Fruit fly (Drosophila melanogaster) whole organism, prepupa: ENCODE data around the gene Eno.
A peak's percentile ranks its signal among the peaks of the same experiment; 100 is the strongest.

ENCODE experiments used
- CG10631 ChIP-seq: fragments of 200-800 bp; sonication (Bioruptor generic); optimal IDR thresholded peaks from 2 replicates; lab custom pipeline; 2016; ENCODE audit warnings: missing biosample characterization, missing genetic modification characterization
- CG10669 ChIP-seq: fragments of 200-800 bp; sonication (Bioruptor generic); optimal IDR thresholded peaks from 3 replicates; lab custom pipeline; 2018; ENCODE audit warnings: missing biosample characterization, mild to moderate bottlenecking, missing genetic modification characterization, moderate library complexity
- CG11762 ChIP-seq: fragments of 200-800 bp; sonication (Bioruptor generic); optimal IDR thresholded peaks from 3 replicates; lab custom pipeline; 2016; ENCODE audit warnings: missing biosample characterization, missing genetic modification characterization; ENCODE audit not compliant: insufficient read depth
- CG11902 ChIP-seq: fragments of 200-800 bp; sonication (Bioruptor generic); optimal IDR thresholded peaks from 3 replicates; lab custom pipeline; 2016; ENCODE audit warnings: missing biosample characterization, missing genetic modification characterization
- CG15336 ChIP-seq: fragments of 200-800 bp; sonication (Bioruptor generic); IDR thresholded peaks from 2 replicates; pipeline ENCODE4 v1.3.6; 2022; ENCODE audit warnings: missing biosample characterization, missing genetic modification characterization
- CG1621 ChIP-seq: fragments of 200-800 bp; sonication (Bioruptor generic); optimal IDR thresholded peaks from 3 replicates; lab custom pipeline; 2018; ENCODE audit warnings: missing biosample characterization, mild to moderate bottlenecking, missing genetic modification characterization
- CG3032 ChIP-seq: fragments of 200-800 bp; optimal IDR thresholded peaks from 2 replicates; lab custom pipeline; 2019; ENCODE audit warnings: missing biosample characterization, mild to moderate bottlenecking, missing genetic modification characterization, moderate library complexity
- CG31627 ChIP-seq: fragments of 200-800 bp; sonication (Bioruptor generic); optimal IDR thresholded peaks from 3 replicates; lab custom pipeline; 2016; ENCODE audit warnings: missing biosample characterization, missing genetic modification characterization
- CG32006 ChIP-seq: fragments of 200-800 bp; sonication (Bioruptor generic); optimal IDR thresholded peaks from 3 replicates; lab custom pipeline; 2017; ENCODE audit warnings: missing biosample characterization, mild to moderate bottlenecking, missing genetic modification characterization
- CG34406 ChIP-seq: fragments of 200-800 bp; sonication (Bioruptor generic); optimal IDR thresholded peaks from 3 replicates; lab custom pipeline; 2016; ENCODE audit warnings: missing biosample characterization, missing genetic modification characterization
- CG3919 ChIP-seq: fragments of 200-800 bp; sonication (Bioruptor generic); optimal IDR thresholded peaks from 3 replicates; lab custom pipeline; 2016; ENCODE audit warnings: missing biosample characterization, missing genetic modification characterization
- CG4318 ChIP-seq: fragments of 200-800 bp; sonication (Bioruptor generic); optimal IDR thresholded peaks from 3 replicates; lab custom pipeline; 2017; ENCODE audit warnings: missing biosample characterization, mild to moderate bottlenecking, missing genetic modification characterization
- CG6163 ChIP-seq: fragments of 200-800 bp; sonication (Bioruptor generic); IDR thresholded peaks from 3 replicates; pipeline ENCODE4 v1.3.6; 2022; ENCODE audit warnings: missing biosample characterization, missing genetic modification characterization
- CG6792 ChIP-seq: fragments of 200-800 bp; sonication (Bioruptor generic); optimal IDR thresholded peaks from 3 replicates; lab custom pipeline; 2016; ENCODE audit warnings: missing biosample characterization, missing genetic modification characterization
- CG6808 ChIP-seq: fragments of 200-800 bp; sonication (Bioruptor generic); optimal IDR thresholded peaks from 3 replicates; lab custom pipeline; 2017; ENCODE audit warnings: missing biosample characterization, missing genetic modification characterization, mild to moderate bottlenecking, moderate library complexity, missing genetic modification reagents
- CG6854 ChIP-seq: fragments of 200-800 bp; sonication (Bioruptor generic); optimal IDR thresholded peaks from 2 replicates; lab custom pipeline; 2017; ENCODE audit warnings: missing biosample characterization, mild to moderate bottlenecking, missing genetic modification characterization
- CG8119 ChIP-seq: fragments of 200-800 bp; sonication (Bioruptor generic); IDR thresholded peaks from 3 replicates; pipeline ENCODE4 v1.3.6; 2022; ENCODE audit warnings: missing biosample characterization, missing genetic modification characterization
- CG8319 ChIP-seq: fragments of 200-800 bp; sonication (Bioruptor generic); optimal IDR thresholded peaks from 3 replicates; lab custom pipeline; 2016; ENCODE audit warnings: missing biosample characterization, missing genetic modification characterization
- CG9139 ChIP-seq: fragments of 200-800 bp; sonication (Bioruptor generic); optimal IDR thresholded peaks from 3 replicates; lab custom pipeline; 2017; ENCODE audit warnings: missing biosample characterization, mild to moderate bottlenecking, missing genetic modification characterization
- Eip75B ChIP-seq: fragments of 200-800 bp; sonication (Bioruptor generic); optimal IDR thresholded peaks from 3 replicates; lab custom pipeline; 2016; ENCODE audit warnings: missing biosample characterization, missing genetic modification characterization
- Eip78C ChIP-seq: fragments of 200-800 bp; sonication (Bioruptor generic); peaks from one replicate; lab custom pipeline; 2016; ENCODE audit warnings: missing biosample characterization, missing genetic modification characterization
- Eip93F ChIP-seq: fragments of 200-800 bp; sonication (Bioruptor generic); optimal IDR thresholded peaks from 2 replicates; lab custom pipeline; 2016; ENCODE audit warnings: missing biosample characterization, mild to moderate bottlenecking, missing genetic modification characterization
- Ets21C ChIP-seq: fragments of 200-800 bp; sonication (Bioruptor generic); optimal IDR thresholded peaks from 3 replicates; lab custom pipeline; 2016; ENCODE audit warnings: missing biosample characterization, missing genetic modification characterization
- Ets96B ChIP-seq: fragments of 200-800 bp; optimal IDR thresholded peaks from 2 replicates; lab custom pipeline; 2019; ENCODE audit warnings: missing biosample characterization, mild to moderate bottlenecking, missing genetic modification characterization, moderate library complexity
- Gug ChIP-seq: fragments of 200-800 bp; sonication (Bioruptor generic); IDR thresholded peaks from 2 replicates; pipeline ENCODE4 v1.3.6; 2022; ENCODE audit warnings: missing biosample characterization, missing genetic modification characterization
- Hr38 ChIP-seq: sonication (Bioruptor generic); optimal IDR thresholded peaks from 2 replicates; lab custom pipeline; 2016; ENCODE audit warnings: missing biosample characterization, missing genetic modification characterization
- Hr39 ChIP-seq: fragments of 200-800 bp; sonication (Bioruptor generic); optimal IDR thresholded peaks from 2 replicates; lab custom pipeline; 2016; ENCODE audit warnings: missing biosample characterization, missing genetic modification characterization
- Hr4 ChIP-seq: fragments of 200-800 bp; sonication (Bioruptor generic); optimal IDR thresholded peaks from 3 replicates; lab custom pipeline; 2016; ENCODE audit warnings: missing biosample characterization, missing genetic modification characterization
- Lpt ChIP-seq: fragments of 200-800 bp; sonication (Bioruptor generic); optimal IDR thresholded peaks from 3 replicates; lab custom pipeline; 2016; ENCODE audit warnings: missing biosample characterization, missing genetic modification characterization
- Met ChIP-seq: fragments of 200-800 bp; sonication (Bioruptor generic); optimal IDR thresholded peaks from 3 replicates; lab custom pipeline; 2016; ENCODE audit warnings: missing biosample characterization, missing genetic modification characterization
- OdsH ChIP-seq: fragments of 200-800 bp; sonication (Bioruptor generic); optimal IDR thresholded peaks from 3 replicates; lab custom pipeline; 2016; ENCODE audit warnings: missing biosample characterization, missing genetic modification characterization
- Sox14 ChIP-seq: fragments of 200-800 bp; sonication (Bioruptor generic); optimal IDR thresholded peaks from 3 replicates; lab custom pipeline; 2016; ENCODE audit warnings: missing biosample characterization, missing genetic modification characterization
- Sox15 ChIP-seq: fragments of 200-800 bp; sonication (Bioruptor generic); optimal IDR thresholded peaks from 3 replicates; lab custom pipeline; 2016; ENCODE audit warnings: missing biosample characterization, missing genetic modification characterization
- achi ChIP-seq: fragments of 200-800 bp; sonication (Bioruptor generic); optimal IDR thresholded peaks from 3 replicates; lab custom pipeline; 2016; ENCODE audit warnings: missing biosample characterization, missing genetic modification characterization
- acj6 ChIP-seq: fragments of 200-800 bp; sonication (Bioruptor generic); optimal IDR thresholded peaks from 3 replicates; lab custom pipeline; 2016; ENCODE audit warnings: missing biosample characterization, missing genetic modification characterization
- dac ChIP-seq: fragments of 200-800 bp; sonication (Bioruptor generic); optimal IDR thresholded peaks from 2 replicates; lab custom pipeline; 2017; ENCODE audit warnings: missing biosample characterization, mild to moderate bottlenecking, missing genetic modification characterization
- dsx ChIP-seq: fragments of 200-800 bp; optimal IDR thresholded peaks from 3 replicates; lab custom pipeline; 2019; ENCODE audit warnings: missing biosample characterization, mild to moderate bottlenecking, missing genetic modification characterization, moderate library complexity; ENCODE audit not compliant: poor library complexity, severe bottlenecking
- fd85E ChIP-seq: fragments of 200-800 bp; sonication (Bioruptor generic); optimal IDR thresholded peaks from 3 replicates; lab custom pipeline; 2016; ENCODE audit warnings: missing biosample characterization, missing genetic modification characterization
- fkh ChIP-seq: fragments of 200-800 bp; sonication (Bioruptor generic); optimal IDR thresholded peaks from 3 replicates; lab custom pipeline; 2017; ENCODE audit warnings: missing biosample characterization, mild to moderate bottlenecking, missing genetic modification characterization, moderate library complexity
- lz ChIP-seq: fragments of 200-800 bp; sonication (Bioruptor generic); optimal IDR thresholded peaks from 3 replicates; lab custom pipeline; 2016; ENCODE audit warnings: missing biosample characterization, missing genetic modification characterization
- net ChIP-seq: fragments of 200-800 bp; sonication (Bioruptor generic); optimal IDR thresholded peaks from 3 replicates; lab custom pipeline; 2016; ENCODE audit warnings: missing biosample characterization, missing genetic modification characterization
- pdm3 ChIP-seq: fragments of 200-800 bp; sonication (Bioruptor generic); optimal IDR thresholded peaks from 3 replicates; lab custom pipeline; 2016; ENCODE audit warnings: missing biosample characterization, missing genetic modification characterization
- salr ChIP-seq, 2 experiments: fragments of 200-800 bp; sonication (Bioruptor generic); optimal IDR thresholded peaks; 3 replicates each; lab custom pipeline; 2016 to 2018; ENCODE audit warnings: missing biosample characterization in 2 of 2, missing genetic modification characterization in 2 of 2, mild to moderate bottlenecking in 1 of 2
- ss ChIP-seq, 2 experiments: fragments of 200-800 bp; sonication (Bioruptor generic); optimal IDR thresholded peaks; 2 replicates in 1 of 2; 3 replicates in 1 of 2; lab custom pipeline; 2017 to 2018; ENCODE audit warnings: mild to moderate bottlenecking in 2 of 2, missing biosample characterization in 2 of 2, missing genetic modification characterization in 2 of 2, moderate library complexity in 1 of 2
- topi ChIP-seq: fragments of 200-800 bp; sonication (Bioruptor generic); optimal IDR thresholded peaks from 3 replicates; lab custom pipeline; 2016; ENCODE audit warnings: missing biosample characterization, missing genetic modification characterization
- vri ChIP-seq: fragments of 200-800 bp; sonication (Bioruptor generic); optimal IDR thresholded peaks from 3 replicates; lab custom pipeline; 2016; ENCODE audit warnings: missing biosample characterization, mild to moderate bottlenecking, missing genetic modification characterization

Gene Eno

dm6 chr2L:1743800-1744199 is 14.4 kb upstream of the Eno start:
- TF ChIP-seq Ets96B (no peak), net (no peak), Sox14 (GFP tag; lab: Kevin White, UChicago) (no peak), dsx (GFP tag; lab: Kevin White, UChicago) (no peak)

dm6 chr2L:1740095-1740494 is 10.7 kb upstream of the Eno start:
- peak; percentile 46 for TF ChIP-seq Eip78C (GFP tag; lab: Kevin White, UChicago)
- TF ChIP-seq Met (GFP tag; lab: Kevin White, UChicago), result no peak
- TF ChIP-seq CG11902 (GFP tag; lab: Kevin White, UChicago), result no peak
- no peak for TF ChIP-seq CG8119 (GFP tag; lab: Robert Waterston, UW)
- TF ChIP-seq salr (GFP tag; optimal IDR thresholded peaks at IDR 0.05; lab: Kevin White, UChicago), result no peak
- no peak for TF ChIP-seq CG6854 (GFP tag; lab: Kevin White, UChicago)
- TF ChIP-seq dac (GFP tag; lab: Kevin White, UChicago), result no peak
- TF ChIP-seq topi (GFP tag; lab: Kevin White, UChicago), result no peak
- TF ChIP-seq Ets21C (GFP tag; lab: Kevin White, UChicago), result no peak
- no peak for TF ChIP-seq Hr38 (GFP tag; lab: Kevin White, UChicago)
- TF ChIP-seq CG34406 (GFP tag; lab: Kevin White, UChicago), result no peak
- TF ChIP-seq fkh (GFP tag; lab: Kevin White, UChicago), result peak; percentile 3
- TF ChIP-seq Sox14 (GFP tag; lab: Kevin White, UChicago), result no peak
- no peak for TF ChIP-seq CG8319 (GFP tag; lab: Kevin White, UChicago)

dm6 chr2L:1738054-1738453 is 8.6 kb upstream of the Eno start:
- TF ChIP-seq CG6792 (GFP tag; lab: Kevin White, UChicago) (no peak), CG6854 (GFP tag; lab: Kevin White, UChicago) (no peak), pdm3 (GFP tag; lab: Kevin White, UChicago) (peak; percentile 29), CG1621 (tag; lab: Kevin White, UChicago) (no peak), CG34406 (GFP tag; lab: Kevin White, UChicago) (no peak), CG6163 (peak; percentile 40; the same call in 1 of the 3 replicates), fkh (GFP tag; lab: Kevin White, UChicago) (no peak), dac (GFP tag; lab: Kevin White, UChicago) (no peak), Lpt (GFP tag; lab: Kevin White, UChicago) (peak; percentile 15), CG3032 (no peak), CG9139 (GFP tag; lab: Kevin White, UChicago) (no peak), ss (GFP tag; optimal IDR thresholded peaks at IDR 0.05; lab: Kevin White, UChicago) (no peak), fd85E (GFP tag; lab: Kevin White, UChicago) (no peak), CG31627 (GFP tag; lab: Kevin White, UChicago) (no peak), lz (GFP tag; lab: Kevin White, UChicago) (no peak), Hr38 (GFP tag; lab: Kevin White, UChicago) (no peak), CG4318 (GFP tag; lab: Kevin White, UChicago) (peak; percentile 50), CG32006 (peak; percentile 78), CG11902 (GFP tag; lab: Kevin White, UChicago) (no peak), Eip78C (GFP tag; lab: Kevin White, UChicago) (peak; percentile 84), Gug (peak; percentile 29; the same call in 1 of the 2 replicates), Sox15 (GFP tag; lab: Kevin White, UChicago) (no peak), net (peak; percentile 25), CG15336 (GFP tag; lab: Robert Waterston, UW) (0 out of 2 replicates have a peak, but pooled peaks have one; percentile 43), Hr39 (GFP tag; lab: Kevin White, UChicago) (no peak), Eip93F (GFP tag; lab: Kevin White, UChicago) (no peak), acj6 (peak; percentile 2), CG10631 (GFP tag; lab: Kevin White, UChicago) (no peak), CG6808 (GFP tag; lab: Kevin White, UChicago) (no peak), CG11762 (GFP tag; lab: Kevin White, UChicago) (no peak), vri (GFP tag; lab: Kevin White, UChicago) (no peak), Sox14 (GFP tag; lab: Kevin White, UChicago) (peak; percentile 27), salr (GFP tag; optimal IDR thresholded peaks at IDR 0.05; lab: Kevin White, UChicago) (peak in 1 of 2 experiments; percentile 26), Ets21C (GFP tag; lab: Kevin White, UChicago) (no peak), Hr4 (GFP tag; lab: Kevin White, UChicago) (peak; percentile 45), CG10669 (GFP tag; lab: Kevin White, UChicago) (no peak), OdsH (GFP tag; lab: Kevin White, UChicago) (peak; percentile 32), Met (GFP tag; lab: Kevin White, UChicago) (no peak), achi (GFP tag; lab: Kevin White, UChicago) (peak; percentile 3), Eip75B (GFP tag; lab: Kevin White, UChicago) (no peak), CG3919 (peak; percentile 24)
